Worm (Caenorhabditis elegans) whole organism, young adult: ENCODE results near the gene zmp-5.

Experiments used
- F37B4.10 ChIP-seq: fragments of 200-800 bp; sonication (Bioruptor generic); IDR thresholded peaks from 2 replicates; pipeline ENCODE4 v1.3.6; 2022; ENCODE audit warnings: missing genetic modification characterization, missing compliant biosample characterization
- F57C9.4 ChIP-seq: sonication (generic microtip); optimal IDR thresholded peaks from 2 replicates; lab custom pipeline; 2017; ENCODE audit warnings: mild to moderate bottlenecking, missing genetic modification characterization, missing compliant biosample characterization
- ama-1 ChIP-seq, 3 experiments: fragments of 150-350 bp in 1 of 3; sonication (generic microtip) in 2 of 3; optimal IDR thresholded peaks; 2 replicates each; lab custom pipeline; 2014 to 2018; ENCODE audit warnings: missing biosample characterization in 2 of 3, missing genetic modification characterization in 2 of 3, missing genetic modification reagents in 2 of 3
- bed-1 ChIP-seq: fragments of 200-800 bp; sonication (Bioruptor generic); IDR thresholded peaks from 2 replicates; pipeline ENCODE4 v1.3.6; 2022; ENCODE audit warnings: missing genetic modification reagents, missing genetic modification characterization, missing compliant biosample characterization
- lin-35 ChIP-seq, 3 experiments: fragments of 150-350 bp in 2 of 3; sonication (generic microtip) in 1 of 3; optimal IDR thresholded peaks; 2 replicates each; lab custom pipeline; 2014 to 2018; ENCODE audit warnings: missing biosample characterization in 3 of 3, missing genetic modification characterization in 3 of 3, missing genetic modification reagents in 3 of 3
- nhr-80 ChIP-seq: sonication (generic microtip); optimal IDR thresholded peaks from 2 replicates; lab custom pipeline; 2016; ENCODE audit warnings: missing genetic modification characterization, missing compliant biosample characterization
- pha-4 ChIP-seq: fragments of 150-350 bp; sonication (generic microtip); optimal IDR thresholded peaks from 2 replicates; lab custom pipeline; 2014; ENCODE audit warnings: missing biosample characterization, missing genetic modification reagents, missing genetic modification characterization
- snpc-4 ChIP-seq, 5 experiments: fragments of 150-350 bp in 1 of 5; sonication (generic microtip) in 4 of 5; optimal IDR thresholded peaks; 2 replicates each; lab custom pipeline; 2014 to 2018; ENCODE audit warnings: missing genetic modification characterization in 5 of 5, missing biosample characterization in 3 of 5, antibody characterized with exemption in 2 of 5, mild to moderate bottlenecking in 2 of 5, missing compliant biosample characterization in 2 of 5, missing genotype in 2 of 5, moderate library complexity in 2 of 5, missing genetic modification reagents in 1 of 5

- TF ChIP-seq lin-35 (GFP tag; optimal IDR thresholded peaks at IDR 0.05; lab: Kevin White, UChicago) (no peak), snpc-4 (GFP tag; optimal IDR thresholded peaks at IDR 0.05; lab: Kevin White, UChicago) (no peak), snpc-4 (tag; optimal IDR thresholded peaks at IDR 0.05; lab: Kevin White, UChicago) (peak in 3 of 4 experiments; percentile 18 to 46 (median 38)), pha-4 (no peak), F57C9.4 (no peak), ama-1 (optimal IDR thresholded peaks at IDR 0.05; lab: Kevin White, UChicago) (no peak), ama-1 (GFP tag; optimal IDR thresholded peaks at IDR 0.05; lab: Kevin White, UChicago) (no peak), F37B4.10 (GFP tag; lab: Robert Waterston, UW) (no peak), bed-1 (GFP tag; lab: Robert Waterston, UW) (no peak), nhr-80 (peak; percentile 57)
These were observed 23.5 kb downstream of the zmp-5 start for ce11 chrX:12670385-12670784.
